Worm (Caenorhabditis elegans): ENCODE data around the gene F40G9.18.

ce11 chrIII:165390-165789 is 4.0 kb downstream of the F40G9.18 start, which contains the start of gene F40G9.7:
- TF ChIP-seq flt-1 (GFP tag; IDR thresholded peaks at IDR 0.05), result no peak
- TF ChIP-seq tbx-11 (GFP tag; IDR thresholded peaks at IDR 0.05), result no peak
- no peak for TF ChIP-seq ama-1 (optimal IDR thresholded peaks at IDR 0.05)
- no peak for TF ChIP-seq aly-1 (tag; optimal IDR thresholded peaks at IDR 0.05)
- no peak for TF ChIP-seq ceh-13 (GFP tag; optimal IDR thresholded peaks at IDR 0.05)
- no peak for TF ChIP-seq hmg-4 (GFP tag; optimal IDR thresholded peaks at IDR 0.05)
- no peak for TF ChIP-seq hnd-1 (tag; optimal IDR thresholded peaks at IDR 0.05)
- no peak for TF ChIP-seq F13C5.2 (tag; optimal IDR thresholded peaks at IDR 0.05)
- no peak for TF ChIP-seq tra-4 (tag; optimal IDR thresholded peaks at IDR 0.05)
